Worm (Caenorhabditis elegans): ENCODE results near the gene vps-35.
A peak's percentile ranks its signal among the peaks of the same experiment; 100 is the strongest.

Gene vps-35

DNA sequence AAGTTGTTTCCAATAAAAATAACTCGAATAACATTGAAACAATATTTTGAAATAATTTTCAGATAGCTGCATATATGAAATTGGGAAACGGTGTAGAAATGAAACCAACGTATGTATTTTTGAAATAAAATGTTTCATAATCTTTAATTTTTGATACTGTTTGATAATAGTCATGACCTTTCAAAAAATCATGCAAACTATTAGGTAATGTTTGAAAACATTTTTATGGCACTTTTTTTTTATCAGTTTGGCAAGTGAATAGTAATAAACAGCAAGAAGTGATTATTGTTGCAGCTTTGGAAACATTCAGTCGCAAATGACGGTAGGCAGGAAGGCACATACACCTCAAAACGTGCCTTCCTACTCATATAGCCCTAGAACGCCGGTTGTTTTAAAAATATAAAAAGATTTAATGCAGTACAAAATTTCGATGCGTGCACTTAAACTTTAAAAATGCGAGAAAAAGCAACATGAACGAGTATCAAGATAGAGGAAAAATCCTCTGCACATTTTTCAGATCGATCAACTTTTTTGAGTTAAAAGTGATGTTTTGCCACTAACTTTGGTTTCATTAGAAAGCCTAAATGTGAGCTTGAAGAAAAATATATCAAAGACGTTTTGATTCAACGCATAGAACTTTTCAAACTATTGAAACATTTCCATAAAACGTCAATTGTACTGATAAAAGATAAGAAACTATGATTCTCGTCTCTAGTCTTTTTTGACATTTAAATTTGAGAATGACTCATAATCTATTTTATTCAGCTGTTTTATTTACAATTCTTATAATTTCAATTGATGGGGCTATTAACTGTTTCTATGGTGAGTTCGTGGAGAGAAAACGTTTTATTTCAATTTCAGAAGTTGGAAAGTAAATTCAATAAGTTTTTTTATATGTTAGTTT is 42.0 kb upstream of the vps-35 start, which contains the start of gene F55C12.19:
Gene F55C12.19 (plus strand): TSS at position 735 of the 904 bp plus-strand sequence.
- TF ChIP-seq fkh-10 (GFP tag; optimal IDR thresholded peaks at IDR 0.05), result no peak
- peak; percentile 30 for TF ChIP-seq pha-4 (tag; optimal IDR thresholded peaks at IDR 0.05)
- peak; percentile 69 for TF ChIP-seq pqm-1 (tag; optimal IDR thresholded peaks at IDR 0.05)
- no peak for TF ChIP-seq skn-1 (tag; optimal IDR thresholded peaks at IDR 0.05)
- peak; percentile 11 for TF ChIP-seq fos-1 (tag; optimal IDR thresholded peaks at IDR 0.05)
- TF ChIP-seq elt-2 (tag; optimal IDR thresholded peaks at IDR 0.05), result peak; percentile 66

DNA sequence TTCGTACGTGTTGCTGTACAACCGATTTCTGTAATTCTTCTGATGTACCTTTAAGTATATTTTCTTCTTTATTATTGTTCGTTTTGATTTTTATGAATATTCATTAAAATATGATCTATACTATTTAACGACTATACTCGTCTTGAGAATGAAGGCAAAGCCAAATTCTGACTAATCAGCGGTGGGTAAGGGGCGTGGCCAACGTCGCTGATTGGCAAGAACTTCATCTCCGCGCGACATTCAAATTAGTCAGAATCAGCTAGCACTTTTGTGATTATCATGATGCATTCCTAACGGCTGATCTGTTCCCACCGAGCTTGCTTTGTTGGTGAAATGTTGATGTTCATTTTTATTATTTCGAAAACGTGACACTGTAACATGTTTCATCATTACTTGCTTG is 40.7 kb upstream of the vps-35 start:
- TF ChIP-seq sea-2 (GFP tag; optimal IDR thresholded peaks at IDR 0.05) (no peak), mdl-1 (tag; optimal IDR thresholded peaks at IDR 0.05) (no peak), nfya-1 (tag; optimal IDR thresholded peaks at IDR 0.05; ENCODE audit: insufficient read depth) (peak; percentile 89)

DNA sequence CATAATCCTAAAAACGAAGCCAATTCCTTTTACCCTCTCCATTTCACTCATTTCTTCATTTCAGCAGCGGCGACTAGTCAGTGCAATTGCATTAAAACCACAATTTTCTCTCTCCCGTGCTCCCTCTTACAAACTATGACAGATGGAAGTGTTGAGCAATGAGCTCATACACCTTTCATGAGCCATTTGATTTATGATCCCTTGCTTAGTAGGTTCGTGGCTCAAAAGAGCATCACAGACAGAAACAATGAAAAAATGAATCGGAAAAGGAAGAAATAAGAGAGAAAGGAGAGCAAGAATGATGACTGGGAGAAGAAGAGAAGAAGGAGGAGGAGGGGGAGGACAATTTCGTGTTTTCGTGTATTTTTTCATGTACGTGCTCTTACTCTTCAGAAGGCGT is 36.1 kb upstream of the vps-35 start:
- TF ChIP-seq ZK546.5 (tag; optimal IDR thresholded peaks at IDR 0.05) (no peak), nfya-1 (tag; optimal IDR thresholded peaks at IDR 0.05; ENCODE audit: insufficient read depth) (peak; percentile 13), ceh-9 (tag; optimal IDR thresholded peaks at IDR 0.05) (no peak), mml-1 (tag; optimal IDR thresholded peaks at IDR 0.05) (no peak), sea-2 (GFP tag; optimal IDR thresholded peaks at IDR 0.05) (no peak), fkh-10 (GFP tag; optimal IDR thresholded peaks at IDR 0.05) (no peak), egl-5 (tag; optimal IDR thresholded peaks at IDR 0.05) (peak; percentile 47), lin-15B (tag; optimal IDR thresholded peaks at IDR 0.05) (no peak), egl-27 (tag; optimal IDR thresholded peaks at IDR 0.05) (no peak), unc-62 (GFP tag; optimal IDR thresholded peaks at IDR 0.05) (no peak), ceh-82 (tag; optimal IDR thresholded peaks at IDR 0.05) (no peak), nhr-76 (tag; optimal IDR thresholded peaks at IDR 0.05) (no peak), nhr-43 (tag; optimal IDR thresholded peaks at IDR 0.05; ENCODE audit: poor library complexity, severe bottlenecking) (no peak), nhr-12 (tag; optimal IDR thresholded peaks at IDR 0.05) (no peak), ztf-11 (tag; optimal IDR thresholded peaks at IDR 0.05) (no peak), lin-39 (tag; optimal IDR thresholded peaks at IDR 0.05) (peak; percentile 74)

DNA sequence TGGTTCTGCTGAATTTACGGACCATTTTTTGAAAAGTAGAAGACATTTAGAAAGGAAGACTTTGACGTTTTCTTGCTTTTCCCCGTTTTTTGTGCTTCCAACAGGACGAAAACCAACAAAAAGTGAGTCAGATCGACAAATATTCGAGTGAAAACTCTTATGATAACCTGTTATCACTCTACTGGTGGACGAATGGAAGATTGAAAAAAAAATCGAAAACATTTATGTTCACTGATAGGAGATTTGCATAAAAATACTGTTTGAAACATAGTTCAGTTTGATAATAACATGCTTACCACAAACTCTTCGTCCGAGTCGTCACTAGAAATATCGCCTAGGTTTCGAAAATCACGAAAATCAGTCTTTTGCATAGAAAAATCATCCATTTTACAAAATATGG is 35.2 kb upstream of the vps-35 start:
- TF ChIP-seq elt-2 (tag; optimal IDR thresholded peaks at IDR 0.05) (peak; percentile 75), lin-15B (tag; optimal IDR thresholded peaks at IDR 0.05) (no peak)

DNA sequence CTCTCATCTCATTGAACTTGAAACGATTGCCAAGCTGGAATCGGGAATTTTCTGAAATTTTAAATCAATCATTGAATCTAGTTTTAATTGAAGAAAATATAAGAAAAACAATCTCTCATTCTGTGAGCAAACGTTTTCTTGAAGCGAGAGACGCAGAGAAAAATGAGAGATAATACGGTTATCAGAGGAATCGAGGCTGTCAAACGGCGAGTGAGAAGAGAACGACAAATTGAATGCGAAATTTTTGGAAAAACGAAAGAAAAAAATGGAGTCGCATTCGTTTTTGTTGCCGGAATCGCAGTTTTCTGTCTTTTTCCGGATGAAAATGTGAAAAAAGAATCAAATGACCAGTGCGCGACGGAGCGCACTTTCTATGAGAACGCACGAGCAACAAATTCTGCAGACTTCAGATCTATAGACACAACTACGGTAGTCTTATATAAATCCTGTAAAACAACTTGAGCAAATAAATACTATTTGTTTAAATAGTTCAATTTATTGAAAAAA is 34.0 kb upstream of the vps-35 start, which contains the start of gene tex-2:
Gene tex-2 (minus strand): TSS at position 51 of the 507 bp plus-strand sequence.
- TF ChIP-seq zag-1 (tag; optimal IDR thresholded peaks at IDR 0.05) (no peak), ceh-82 (tag; optimal IDR thresholded peaks at IDR 0.05) (no peak), mdl-1 (tag; optimal IDR thresholded peaks at IDR 0.05) (no peak), ceh-28 (tag; optimal IDR thresholded peaks at IDR 0.05) (no peak), pha-4 (tag; optimal IDR thresholded peaks at IDR 0.05) (peak; percentile 35), nhr-23 (tag; optimal IDR thresholded peaks at IDR 0.05) (no peak), pqm-1 (tag; optimal IDR thresholded peaks at IDR 0.05) (peak; percentile 34), nhr-76 (tag; optimal IDR thresholded peaks at IDR 0.05) (no peak), ama-1 (optimal IDR thresholded peaks at IDR 0.05) (peak; percentile 40), R02D3.7 (tag; optimal IDR thresholded peaks at IDR 0.05) (no peak), nfya-1 (tag; optimal IDR thresholded peaks at IDR 0.05; ENCODE audit: insufficient read depth) (peak; percentile 28), lsy-12 (tag; optimal IDR thresholded peaks at IDR 0.05) (no peak), lin-15B (tag; optimal IDR thresholded peaks at IDR 0.05) (peak; percentile 47), nhr-25 (tag; optimal IDR thresholded peaks at IDR 0.05) (no peak), lin-39 (tag; optimal IDR thresholded peaks at IDR 0.05) (peak; percentile 46), nhr-67 (tag; optimal IDR thresholded peaks at IDR 0.05) (no peak), elt-2 (tag; optimal IDR thresholded peaks at IDR 0.05) (peak; percentile 93), egl-5 (tag; optimal IDR thresholded peaks at IDR 0.05) (no peak), aly-2 (tag; optimal IDR thresholded peaks at IDR 0.05) (no peak)

Measured in whole organism, L3 larva.